Worm (Caenorhabditis elegans) whole organism, L2 larva: ENCODE data around the gene T05A7.6.

Source experiments
- ZK546.5 ChIP-seq: sonication (generic microtip); optimal IDR thresholded peaks from 2 replicates; lab custom pipeline; 2017; ENCODE audit warnings: missing biosample characterization, missing genetic modification characterization
- aly-2 ChIP-seq: fragments of 150-350 bp; optimal IDR thresholded peaks from 2 replicates; lab custom pipeline; 2014; ENCODE audit warnings: missing biosample characterization, missing genetic modification characterization
- ama-1 ChIP-seq: fragments of 150-350 bp; optimal IDR thresholded peaks from 2 replicates; lab custom pipeline; 2018; ENCODE audit warnings: inconsistent platforms
- ceh-82 ChIP-seq: fragments of 150-350 bp; optimal IDR thresholded peaks from 2 replicates; lab custom pipeline; 2014; ENCODE audit warnings: missing biosample characterization, missing genetic modification characterization
- egl-27 ChIP-seq: sonication (generic microtip); optimal IDR thresholded peaks from 3 replicates; lab custom pipeline; 2017; ENCODE audit warnings: missing biosample characterization, missing genetic modification reagents, missing genetic modification characterization
- fos-1 ChIP-seq: fragments of 150-350 bp; optimal IDR thresholded peaks from 2 replicates; lab custom pipeline; 2014; ENCODE audit warnings: missing biosample characterization, missing genetic modification characterization
- lin-39 ChIP-seq: fragments of 150-350 bp; optimal IDR thresholded peaks from 2 replicates; lab custom pipeline; 2014; ENCODE audit warnings: missing biosample characterization, missing genetic modification reagents, missing genetic modification characterization
- mab-5 ChIP-seq: fragments of 150-350 bp; optimal IDR thresholded peaks from 2 replicates; lab custom pipeline; 2014; ENCODE audit warnings: missing biosample characterization, missing genetic modification characterization
- nhr-12 ChIP-seq: fragments of 150-350 bp; optimal IDR thresholded peaks from 2 replicates; lab custom pipeline; 2014; ENCODE audit warnings: missing biosample characterization, missing genetic modification characterization
- nhr-237 ChIP-seq: fragments of 150-350 bp; optimal IDR thresholded peaks from 2 replicates; lab custom pipeline; 2014; ENCODE audit warnings: missing biosample characterization, missing genetic modification characterization
- nhr-6 ChIP-seq: fragments of 150-350 bp; optimal IDR thresholded peaks from 2 replicates; lab custom pipeline; 2014; ENCODE audit warnings: missing biosample characterization, missing genetic modification characterization
- snpc-4 ChIP-seq: fragments of 150-350 bp; optimal IDR thresholded peaks from 2 replicates; lab custom pipeline; 2014; ENCODE audit warnings: missing biosample characterization, missing genetic modification characterization
- unc-39 ChIP-seq: fragments of 150-350 bp; optimal IDR thresholded peaks from 2 replicates; lab custom pipeline; 2014; ENCODE audit warnings: missing biosample characterization, missing genetic modification characterization
- ztf-4 ChIP-seq: fragments of 150-350 bp; optimal IDR thresholded peaks from 2 replicates; lab custom pipeline; 2014; ENCODE audit warnings: missing biosample characterization, missing genetic modification characterization

DNA sequence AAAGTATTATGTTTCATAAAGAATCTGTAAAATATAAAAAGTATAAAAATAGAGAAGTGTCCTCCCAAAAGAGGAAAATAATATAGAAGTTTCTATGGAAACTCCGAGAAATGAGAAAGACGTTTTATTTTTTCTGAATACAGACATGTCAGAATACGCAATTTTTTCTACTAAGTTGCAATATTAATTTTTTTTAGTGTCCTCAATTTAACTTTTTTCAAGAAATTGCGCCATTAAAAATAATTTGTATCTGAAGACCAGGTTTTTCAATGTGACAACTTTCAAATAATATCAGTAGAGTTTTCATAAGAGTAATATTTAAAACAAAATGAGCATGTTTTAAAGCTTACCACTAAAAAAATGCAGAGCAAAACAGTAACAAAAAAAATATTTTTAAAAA is 4.0 kb downstream of the T05A7.6 start, which contains the start of gene fut-5:
- TF ChIP-seq nhr-237 (tag; lab: Kevin White, UChicago) (no peak), nhr-12 (no peak), lin-39 (tag; lab: Kevin White, UChicago) (no peak), ceh-82 (no peak), ZK546.5 (tag; lab: Kevin White, UChicago) (no peak), snpc-4 (tag; lab: Kevin White, UChicago) (no peak), ztf-4 (no peak), mab-5 (no peak), unc-39 (no peak), aly-2 (tag; lab: Kevin White, UChicago) (no peak), nhr-6 (tag; lab: Kevin White, UChicago) (no peak), ama-1 (lab: Kevin White, UChicago) (no peak), fos-1 (tag; lab: Kevin White, UChicago) (no peak), egl-27 (tag; lab: Kevin White, UChicago) (no peak)
